Worm (Caenorhabditis elegans) whole organism, L1 larva: Measurements from ENCODE around the gene T04F3.3.

Experiments used
- F16B12.6 ChIP-seq: fragments of 150-350 bp; optimal IDR thresholded peaks from 2 replicates; lab custom pipeline; 2014; ENCODE audit warnings: missing biosample characterization, missing genetic modification characterization
- Y116A8C.19 ChIP-seq: sonication (generic microtip); optimal IDR thresholded peaks from 2 replicates; lab custom pipeline; 2016; ENCODE audit warnings: missing compliant biosample characterization, missing genetic modification characterization, borderline replicate concordance
- aly-2 ChIP-seq: fragments of 150-350 bp; optimal IDR thresholded peaks from 2 replicates; lab custom pipeline; 2014; ENCODE audit warnings: missing biosample characterization, missing genetic modification characterization
- blmp-1 ChIP-seq: fragments of 150-350 bp; optimal IDR thresholded peaks from 2 replicates; lab custom pipeline; 2014; ENCODE audit warnings: missing biosample characterization, missing genetic modification characterization
- ceh-88 ChIP-seq: fragments of 200-800 bp; sonication (Bioruptor generic); IDR thresholded peaks from 2 replicates; pipeline ENCODE4 v1.3.6; 2022; ENCODE audit warnings: missing genetic modification characterization, missing compliant biosample characterization
- ces-1 ChIP-seq: fragments of 150-350 bp; optimal IDR thresholded peaks from 2 replicates; lab custom pipeline; 2014; ENCODE audit warnings: missing biosample characterization, missing genetic modification reagents, missing genetic modification characterization
- dsc-1 ChIP-seq: sonication (generic microtip); optimal IDR thresholded peaks from 2 replicates; lab custom pipeline; 2016; ENCODE audit warnings: mild to moderate bottlenecking, missing genetic modification characterization, missing compliant biosample characterization
- efl-1 ChIP-seq, 4 experiments: fragments of 150-350 bp; optimal IDR thresholded peaks in 3 of 4; peaks in 1 of 4; 1 replicate in 1 of 4; 2 replicates in 3 of 4; lab custom pipeline; 2014; ENCODE audit warnings: missing biosample characterization in 2 of 4, missing genetic modification characterization in 2 of 4, missing genetic modification reagents in 2 of 4
- egl-13 ChIP-seq: sonication (generic microtip); optimal IDR thresholded peaks from 2 replicates; lab custom pipeline; 2016; ENCODE audit warnings: missing genotype, missing genetic modification reagents, missing genetic modification characterization, missing compliant biosample characterization
- elt-3 ChIP-seq, 6 experiments: fragments of 150-350 bp in 1 of 6; sonication (generic microtip); optimal IDR thresholded peaks; 2 replicates each; lab custom pipeline; 2017 to 2018; ENCODE audit warnings: missing biosample characterization in 6 of 6, missing genetic modification characterization in 6 of 6, inconsistent platforms in 1 of 6
- ets-5 ChIP-seq: fragments of 200-800 bp; sonication (Bioruptor generic); IDR thresholded peaks from 2 replicates; pipeline ENCODE4 v1.3.6; 2022; ENCODE audit warnings: missing genetic modification characterization, missing compliant biosample characterization
- fos-1 ChIP-seq: fragments of 150-350 bp; optimal IDR thresholded peaks from 2 replicates; lab custom pipeline; 2014; ENCODE audit warnings: missing biosample characterization, missing genetic modification characterization
- grh-1 ChIP-seq: fragments of 200-800 bp; sonication (Bioruptor generic); IDR thresholded peaks from 2 replicates; pipeline ENCODE4 v1.3.6; 2022; ENCODE audit warnings: missing genetic modification reagents, missing genetic modification characterization, missing compliant biosample characterization
- hlh-17 ChIP-seq: fragments of 200-800 bp; sonication (Bioruptor generic); optimal IDR thresholded peaks from 2 replicates; lab custom pipeline; 2018; ENCODE audit warnings: missing genetic modification characterization, mild to moderate bottlenecking, missing compliant biosample characterization, moderate library complexity, borderline replicate concordance
- hpl-2 ChIP-seq: fragments of 150-350 bp; optimal IDR thresholded peaks from 2 replicates; lab custom pipeline; 2014; ENCODE audit warnings: missing biosample characterization, missing genetic modification reagents, missing genetic modification characterization
- isw-1 ChIP-seq: fragments of 200-800 bp; sonication (Bioruptor generic); IDR thresholded peaks from 2 replicates; pipeline ENCODE4 v1.3.6; 2022; ENCODE audit warnings: missing genetic modification characterization, missing compliant biosample characterization
- lin-14 ChIP-seq: fragments of 200-800 bp; sonication (Bioruptor generic); optimal IDR thresholded peaks from 2 replicates; lab custom pipeline; 2018; ENCODE audit warnings: mild to moderate bottlenecking, missing genetic modification characterization, moderate library complexity, missing compliant biosample characterization
- lin-35 ChIP-seq, 2 experiments: fragments of 150-350 bp; optimal IDR thresholded peaks; 2 replicates each; lab custom pipeline; 2014; ENCODE audit warnings: missing biosample characterization in 2 of 2, missing genetic modification characterization in 2 of 2, missing genetic modification reagents in 2 of 2
- lir-3 ChIP-seq: sonication (generic microtip); optimal IDR thresholded peaks from 2 replicates; lab custom pipeline; 2016; ENCODE audit warnings: mild to moderate bottlenecking, missing genetic modification characterization, moderate library complexity, missing compliant biosample characterization; ENCODE audit not compliant: poor library complexity
- lsy-2 ChIP-seq, 2 experiments: fragments of 150-350 bp; optimal IDR thresholded peaks; 2 replicates each; lab custom pipeline; 2014; ENCODE audit warnings: missing biosample characterization in 2 of 2, missing genetic modification characterization in 2 of 2
- mab-9 ChIP-seq: fragments of 200-800 bp; sonication (Bioruptor generic); IDR thresholded peaks from 2 replicates; pipeline ENCODE4 v1.3.6; 2022; ENCODE audit warnings: missing genetic modification reagents, missing genetic modification characterization, missing compliant biosample characterization
- mdl-1 ChIP-seq, 2 experiments: fragments of 150-350 bp; optimal IDR thresholded peaks; 2 replicates each; lab custom pipeline; 2014 to 2017; ENCODE audit warnings: missing biosample characterization in 2 of 2, missing genetic modification characterization in 2 of 2, inconsistent platforms in 1 of 2
- nhr-11 ChIP-seq: fragments of 150-350 bp; optimal IDR thresholded peaks from 2 replicates; lab custom pipeline; 2014; ENCODE audit warnings: missing biosample characterization, missing genetic modification characterization
- nhr-19 ChIP-seq: fragments of 200-800 bp; sonication (Bioruptor generic); conservative IDR thresholded peaks from 2 replicates; pipeline ENCODE4 v1.3.6; 2022; ENCODE audit warnings: missing genetic modification characterization, missing compliant biosample characterization
- nhr-20 ChIP-seq: sonication (generic microtip); optimal IDR thresholded peaks from 2 replicates; lab custom pipeline; 2016; ENCODE audit warnings: mild to moderate bottlenecking, missing genetic modification characterization, missing compliant biosample characterization
- nhr-28 ChIP-seq: fragments of 150-350 bp; optimal IDR thresholded peaks from 2 replicates; lab custom pipeline; 2014; ENCODE audit warnings: missing biosample characterization, missing genetic modification characterization
- nhr-71 ChIP-seq: sonication (generic microtip); optimal IDR thresholded peaks from 2 replicates; lab custom pipeline; 2016; ENCODE audit warnings: mild to moderate bottlenecking, missing genetic modification characterization, moderate library complexity, missing compliant biosample characterization
- nhr-76 ChIP-seq: sonication (generic microtip); optimal IDR thresholded peaks from 2 replicates; lab custom pipeline; 2017; ENCODE audit warnings: missing biosample characterization, missing genetic modification characterization
- nhr-77 ChIP-seq: fragments of 150-350 bp; optimal IDR thresholded peaks from 2 replicates; lab custom pipeline; 2014; ENCODE audit warnings: missing biosample characterization, missing genetic modification characterization
- nhr-85 ChIP-seq: sonication (generic microtip); peaks from one replicate; lab custom pipeline; 2016; ENCODE audit warnings: missing genetic modification characterization, inconsistent platforms, missing compliant biosample characterization
- pag-3 ChIP-seq: sonication (generic microtip); optimal IDR thresholded peaks from 2 replicates; lab custom pipeline; 2017; ENCODE audit warnings: missing genetic modification characterization, mild to moderate bottlenecking, missing compliant biosample characterization, antibody characterized with exemption, borderline replicate concordance; ENCODE audit not compliant: insufficient read depth
- pax-3 ChIP-seq: fragments of 200-800 bp; sonication (Bioruptor generic); optimal IDR thresholded peaks from 2 replicates; lab custom pipeline; 2018; ENCODE audit warnings: mild to moderate bottlenecking, missing genetic modification characterization, moderate library complexity, missing compliant biosample characterization
- snpc-4 ChIP-seq: fragments of 150-350 bp; optimal IDR thresholded peaks from 2 replicates; lab custom pipeline; 2014; ENCODE audit warnings: missing biosample characterization, missing genetic modification characterization
- snu-23 ChIP-seq: sonication (generic microtip); optimal IDR thresholded peaks from 2 replicates; lab custom pipeline; 2016; ENCODE audit warnings: missing genetic modification characterization, missing compliant biosample characterization
- swsn-7 ChIP-seq: sonication (generic microtip); optimal IDR thresholded peaks from 2 replicates; lab custom pipeline; 2016; ENCODE audit warnings: missing genetic modification characterization, missing compliant biosample characterization
- tbx-2 ChIP-seq: sonication (generic microtip); optimal IDR thresholded peaks from 2 replicates; lab custom pipeline; 2016; ENCODE audit warnings: missing genetic modification characterization, missing compliant biosample characterization
- tlp-1 ChIP-seq: fragments of 150-350 bp; optimal IDR thresholded peaks from 2 replicates; lab custom pipeline; 2014; ENCODE audit warnings: missing biosample characterization, missing genetic modification characterization
- unc-130 ChIP-seq: fragments of 150-350 bp; optimal IDR thresholded peaks from 2 replicates; lab custom pipeline; 2017; ENCODE audit warnings: missing biosample characterization, missing genetic modification characterization, inconsistent platforms
- unc-30 ChIP-seq: sonication (generic microtip); optimal IDR thresholded peaks from 2 replicates; lab custom pipeline; 2017; ENCODE audit warnings: missing biosample characterization, missing genetic modification characterization
- zag-1 ChIP-seq: fragments of 150-350 bp; optimal IDR thresholded peaks from 2 replicates; lab custom pipeline; 2014; ENCODE audit warnings: missing biosample characterization, missing genetic modification characterization

Gene T04F3.3

DNA sequence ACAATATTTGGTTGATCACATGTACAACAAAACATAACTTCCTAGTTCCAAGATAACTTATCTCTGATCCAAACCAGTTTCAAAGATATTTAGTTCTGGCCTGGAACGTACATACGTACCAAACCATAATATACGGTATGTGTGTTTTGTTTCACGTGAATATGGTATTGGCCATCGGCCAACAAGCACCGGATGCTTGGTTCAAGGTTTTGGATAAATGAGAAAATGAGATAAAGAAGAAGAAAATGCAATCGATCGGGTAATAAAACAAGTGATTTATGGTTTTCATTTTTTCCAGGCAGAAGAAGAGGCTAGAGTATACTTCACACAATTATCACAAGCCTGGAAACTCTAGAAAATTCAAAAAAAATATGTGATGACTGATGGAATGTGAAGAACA lies 36.6 kb downstream of the T04F3.3 start (continued):
- TF ChIP-seq nhr-77 (tag; lab: Kevin White, UChicago): no peak
- TF ChIP-seq lin-14 (GFP tag; lab: Kevin White, UChicago): peak; percentile 51
- TF ChIP-seq hlh-17 (GFP tag; lab: Kevin White, UChicago): no peak
- TF ChIP-seq nhr-20 (tag; lab: Kevin White, UChicago): peak; percentile 76
- peak in 1 of 2 experiments; percentile 11 for TF ChIP-seq lsy-2 (tag; optimal IDR thresholded peaks at IDR 0.05; lab: Kevin White, UChicago)
- TF ChIP-seq lin-35 (GFP tag; optimal IDR thresholded peaks at IDR 0.05; lab: Kevin White, UChicago): no peak
- no peak for TF ChIP-seq F16B12.6
- TF ChIP-seq nhr-85 (tag; lab: Kevin White, UChicago): peak; percentile 89
- peak in 1 of 2 experiments; percentile 29 for TF ChIP-seq mdl-1 (tag; optimal IDR thresholded peaks at IDR 0.05; lab: Kevin White, UChicago)
- TF ChIP-seq swsn-7: no peak
- no peak for TF ChIP-seq egl-13
- no peak for TF ChIP-seq zag-1
- no peak for TF ChIP-seq mab-9
- no peak for TF ChIP-seq snpc-4 (tag; lab: Kevin White, UChicago)
- TF ChIP-seq nhr-19 (GFP tag; lab: Robert Waterston, UW): peak; percentile 38
- no peak for TF ChIP-seq unc-30
- no peak for TF ChIP-seq ceh-88 (GFP tag; lab: Robert Waterston, UW)
- no peak for TF ChIP-seq fos-1 (tag; lab: Kevin White, UChicago)
- TF ChIP-seq aly-2: no peak
- peak; percentile 13 for TF ChIP-seq tbx-2
- TF ChIP-seq blmp-1 (tag; lab: Kevin White, UChicago): peak; percentile 73
- no peak for TF ChIP-seq tlp-1 (tag; lab: Kevin White, UChicago)
- TF ChIP-seq nhr-76 (tag; lab: Kevin White, UChicago): no peak
- TF ChIP-seq ets-5 (GFP tag; lab: Robert Waterston, UW): no peak

DNA sequence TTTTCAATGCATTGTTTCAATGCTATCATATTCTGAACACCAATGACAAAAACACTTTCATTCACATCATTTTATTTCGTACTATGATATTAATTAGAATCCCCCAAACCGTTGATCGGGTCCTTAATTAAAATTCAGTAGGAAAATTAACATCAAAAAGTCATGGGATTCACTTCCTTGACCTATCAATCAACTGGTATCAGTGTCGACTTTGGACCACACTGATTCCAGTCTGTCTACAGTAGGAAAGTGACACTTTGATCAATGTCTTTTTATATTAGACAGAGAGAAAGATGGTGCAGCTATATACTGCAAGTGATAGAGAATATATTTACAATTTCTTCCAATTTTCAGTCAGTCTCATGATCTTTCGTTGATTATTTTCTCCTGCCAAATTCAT lies 37.6 kb downstream of the T04F3.3 start:
- TF ChIP-seq lin-14 (GFP tag; lab: Kevin White, UChicago): peak; percentile 34
- TF ChIP-seq tbx-2: peak; percentile 51
- no peak for TF ChIP-seq pax-3
- peak; percentile 59 for TF ChIP-seq nhr-71 (tag; lab: Kevin White, UChicago)
- TF ChIP-seq grh-1: 0 out of 2 replicates have a peak, but pooled peaks have one; percentile 18
- no peak for TF ChIP-seq dsc-1
- peak; percentile 60 for TF ChIP-seq nhr-20 (tag; lab: Kevin White, UChicago)
- TF ChIP-seq blmp-1 (tag; lab: Kevin White, UChicago): peak; percentile 28
- TF ChIP-seq nhr-11 (tag; lab: Kevin White, UChicago): no peak
- peak; percentile 39 for TF ChIP-seq unc-130 (tag; lab: Kevin White, UChicago)
- peak; percentile 91 for TF ChIP-seq nhr-85 (tag; lab: Kevin White, UChicago)
- peak; percentile 30 for TF ChIP-seq snu-23 (GFP tag; lab: Kevin White, UChicago)
- no peak for TF ChIP-seq Y116A8C.19 (tag; lab: Kevin White, UChicago)
- TF ChIP-seq pag-3 (tag; lab: Kevin White, UChicago): no peak
- TF ChIP-seq nhr-19 (GFP tag; lab: Robert Waterston, UW): peak; percentile 46
- TF ChIP-seq lir-3 (tag; lab: Kevin White, UChicago): peak; percentile 1
- peak in 1 of 2 experiments; percentile 58 for TF ChIP-seq lsy-2 (tag; optimal IDR thresholded peaks at IDR 0.05; lab: Kevin White, UChicago)
- TF ChIP-seq lin-35 (GFP tag; optimal IDR thresholded peaks at IDR 0.05; lab: Kevin White, UChicago): peak in 1 of 2 experiments; percentile 31
- TF ChIP-seq elt-3 (tag; optimal IDR thresholded peaks at IDR 0.05; lab: Kevin White, UChicago): peak in 5 of 6 experiments; percentile 30 to 90 (median 51)
- TF ChIP-seq nhr-28 (tag; lab: Kevin White, UChicago): no peak
- TF ChIP-seq, all 84 proteins: peak for 14

- TF ChIP-seq ces-1 (GFP tag; lab: Kevin White, UChicago): no peak
- TF ChIP-seq nhr-20 (tag; lab: Kevin White, UChicago): peak; percentile 46
- no peak for TF ChIP-seq hpl-2 (GFP tag; lab: Kevin White, UChicago)
- TF ChIP-seq zag-1: no peak
- TF ChIP-seq isw-1 (GFP tag; lab: Robert Waterston, UW): no peak
- TF ChIP-seq efl-1 (optimal IDR thresholded peaks at IDR 0.05; lab: Kevin White, UChicago): no peak
- peak in 1 of 2 experiments; percentile 93 for TF ChIP-seq efl-1 (GFP tag; optimal IDR thresholded peaks at IDR 0.05 in 1 of 2; lab: Kevin White, UChicago)
- peak; percentile 27 for TF ChIP-seq lin-14 (GFP tag; lab: Kevin White, UChicago)
- peak; percentile 46 for TF ChIP-seq nhr-85 (tag; lab: Kevin White, UChicago)
- TF ChIP-seq blmp-1 (tag; lab: Kevin White, UChicago): peak; percentile 60
- TF ChIP-seq, all 84 proteins: peak for 5
These were observed 38.6 kb downstream of the T04F3.3 start for ce11 chrV:11797272-11797855.
